Fruit fly (Drosophila melanogaster) whole organism, adult: Measurements from ENCODE around the gene ALiX.

Source experiments
- CG11617 ChIP-seq: fragments of 200-800 bp; sonication (Bioruptor generic); optimal IDR thresholded peaks from 2 replicates; lab custom pipeline; 2017; ENCODE audit warnings: mild to moderate bottlenecking, missing biosample characterization, missing genetic modification reagents, missing genetic modification characterization
- CG7045 ChIP-seq: fragments of 200-800 bp; sonication (Bioruptor generic); optimal IDR thresholded peaks from 2 replicates; lab custom pipeline; 2017; ENCODE audit warnings: missing biosample characterization, mild to moderate bottlenecking, missing genetic modification characterization
- ovo ChIP-seq: fragments of 200-800 bp; sonication (Bioruptor generic); optimal IDR thresholded peaks from 2 replicates; lab custom pipeline; 2016; ENCODE audit warnings: missing biosample characterization, missing genetic modification characterization

DNA sequence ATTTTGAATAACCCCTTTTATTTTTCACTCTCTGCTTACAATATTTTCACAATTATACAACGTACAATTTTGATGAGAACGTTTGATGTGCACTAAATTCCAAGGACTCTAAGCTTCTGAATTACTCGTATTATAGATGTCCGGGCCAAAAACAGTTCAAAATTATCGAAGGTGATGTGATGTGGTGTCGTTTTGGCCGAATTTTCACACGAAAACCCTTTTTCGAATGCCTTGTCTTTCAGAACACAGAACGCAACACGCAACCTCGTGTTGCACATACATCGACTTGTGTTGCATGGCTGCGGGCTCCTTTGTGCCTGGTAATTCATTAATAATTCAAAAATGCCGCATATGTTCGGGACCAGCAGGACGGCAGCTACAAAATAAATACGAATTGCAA lies 11.9 kb downstream of the ALiX start, which contains the start of gene CG31055:
- TF ChIP-seq ovo (GFP tag; lab: Kevin White, UChicago) (no peak), CG7045 (no peak), CG11617 (GFP tag; lab: Kevin White, UChicago) (no peak)
